Fruit fly (Drosophila melanogaster) whole organism, embryonic: ENCODE measurements around the gene moody.

ENCODE experiments used
- Ada2b ChIP-seq: fragments of 200-800 bp; sonication (Bioruptor generic); IDR thresholded peaks from 2 replicates; pipeline ENCODE4 v1.3.6; 2022; ENCODE audit warnings: missing biosample characterization, missing genetic modification characterization
- Bdp1 ChIP-seq: fragments of 200-800 bp; sonication (Bioruptor generic); optimal IDR thresholded peaks from 3 replicates; lab custom pipeline; 2016; ENCODE audit warnings: missing biosample characterization, missing genetic modification characterization
- CG10543 ChIP-seq: fragments of 200-800 bp; sonication (Bioruptor generic); optimal IDR thresholded peaks from 3 replicates; lab custom pipeline; 2017; ENCODE audit warnings: missing biosample characterization, mild to moderate bottlenecking, missing genetic modification characterization, moderate library complexity
- CG11723 ChIP-seq: fragments of 200-800 bp; sonication (Bioruptor generic); optimal IDR thresholded peaks from 2 replicates; lab custom pipeline; 2017; ENCODE audit warnings: missing biosample characterization, mild to moderate bottlenecking, missing genetic modification characterization
- CG15514 ChIP-seq: fragments of 200-800 bp; sonication (Bioruptor generic); optimal IDR thresholded peaks from 3 replicates; lab custom pipeline; 2017; ENCODE audit warnings: missing biosample characterization, missing genetic modification characterization, mild to moderate bottlenecking, moderate library complexity, missing genetic modification reagents
- CG16779 ChIP-seq: fragments of 200-800 bp; sonication (Bioruptor generic); IDR thresholded peaks from 2 replicates; pipeline ENCODE4 v1.3.6; 2022; ENCODE audit warnings: missing biosample characterization, missing genetic modification characterization
- CG16863 ChIP-seq: fragments of 200-800 bp; sonication (Bioruptor generic); optimal IDR thresholded peaks from 3 replicates; lab custom pipeline; 2016; ENCODE audit warnings: missing biosample characterization, missing genetic modification characterization
- CG17186 ChIP-seq: fragments of 200-800 bp; sonication (Bioruptor generic); optimal IDR thresholded peaks from 3 replicates; lab custom pipeline; 2017; ENCODE audit warnings: missing biosample characterization, missing genetic modification reagents, missing genetic modification characterization
- CG18599 ChIP-seq: fragments of 200-800 bp; sonication (Bioruptor generic); optimal IDR thresholded peaks from 3 replicates; lab custom pipeline; 2017; ENCODE audit warnings: missing biosample characterization, missing genetic modification characterization, mild to moderate bottlenecking, moderate library complexity, missing genetic modification reagents
- CG2889 ChIP-seq: fragments of 200-800 bp; sonication (Bioruptor generic); IDR thresholded peaks from 3 replicates; pipeline ENCODE4 v1.3.6; 2022; ENCODE audit warnings: missing biosample characterization, missing genetic modification characterization
- CG3281 ChIP-seq: fragments of 200-800 bp; sonication (Bioruptor generic); optimal IDR thresholded peaks from 3 replicates; lab custom pipeline; 2017; ENCODE audit warnings: missing biosample characterization, mild to moderate bottlenecking, missing genetic modification characterization
- CG34376 ChIP-seq: fragments of 200-800 bp; sonication (Bioruptor generic); optimal IDR thresholded peaks from 2 replicates; lab custom pipeline; 2018; ENCODE audit warnings: missing biosample characterization, mild to moderate bottlenecking, missing genetic modification characterization
- CG6254 ChIP-seq: fragments of 200-800 bp; sonication (Bioruptor generic); optimal IDR thresholded peaks from 3 replicates; lab custom pipeline; 2017; ENCODE audit warnings: mild to moderate bottlenecking, missing biosample characterization, missing genetic modification reagents, missing genetic modification characterization
- CG6689 ChIP-seq: fragments of 200-800 bp; sonication (Bioruptor generic); IDR thresholded peaks from 2 replicates; pipeline ENCODE4 v1.3.6; 2022; ENCODE audit warnings: missing biosample characterization, missing genetic modification characterization
- CG8359 ChIP-seq: fragments of 200-800 bp; sonication (Bioruptor generic); optimal IDR thresholded peaks from 2 replicates; lab custom pipeline; 2017; ENCODE audit warnings: missing biosample characterization, mild to moderate bottlenecking, missing genetic modification characterization, borderline replicate concordance
- CkIIα-i1 ChIP-seq: fragments of 200-800 bp; sonication (Bioruptor generic); IDR thresholded peaks from 2 replicates; pipeline ENCODE4 v1.3.6; 2022; ENCODE audit warnings: missing biosample characterization, missing genetic modification characterization
- Dp ChIP-seq: fragments of 200-800 bp; sonication (Bioruptor generic); optimal IDR thresholded peaks from 2 replicates; lab custom pipeline; 2018; ENCODE audit warnings: missing biosample characterization, mild to moderate bottlenecking, missing genetic modification characterization, moderate library complexity
- NC2β ChIP-seq: fragments of 200-800 bp; sonication (Bioruptor generic); optimal IDR thresholded peaks from 2 replicates; lab custom pipeline; 2016; ENCODE audit warnings: missing biosample characterization, missing genetic modification characterization
- NK7.1 ChIP-seq: fragments of 200-800 bp; sonication (Bioruptor generic); optimal IDR thresholded peaks from 3 replicates; lab custom pipeline; 2016; ENCODE audit warnings: missing biosample characterization, missing genetic modification characterization
- Nf-YA ChIP-seq: fragments of 200-800 bp; sonication (Bioruptor generic); IDR thresholded peaks from 2 replicates; pipeline ENCODE4 v1.3.6; 2022; ENCODE audit warnings: missing biosample characterization, missing genetic modification characterization
- Ptx1 ChIP-seq: fragments of 200-800 bp; sonication (Bioruptor generic); IDR thresholded peaks from 2 replicates; pipeline ENCODE4 v1.3.6; 2022; ENCODE audit warnings: missing biosample characterization, missing genetic modification characterization
- Sox100B ChIP-seq: fragments of 200-800 bp; sonication (Bioruptor generic); optimal IDR thresholded peaks from 3 replicates; lab custom pipeline; 2018; ENCODE audit warnings: missing biosample characterization, mild to moderate bottlenecking, missing genetic modification characterization
- Sry-δ ChIP-seq: fragments of 200-800 bp; sonication (Bioruptor generic); optimal IDR thresholded peaks from 2 replicates; lab custom pipeline; 2016; ENCODE audit warnings: missing biosample characterization, missing genetic modification characterization
- Stat92E ChIP-seq, 3 experiments: fragments of >200 bp in 2 of 3; fragments of 200-800 bp in 1 of 3; sonication (Bioruptor generic) in 1 of 3; optimal IDR thresholded peaks; 2 replicates each; lab custom pipeline; 2017 to 2019; ENCODE audit warnings: missing biosample characterization in 3 of 3, missing genetic modification characterization in 3 of 3, mild to moderate bottlenecking in 1 of 3, moderate library complexity in 1 of 3
- Vsx1 ChIP-seq: fragments of 200-800 bp; sonication (Bioruptor generic); optimal IDR thresholded peaks from 2 replicates; lab custom pipeline; 2017; ENCODE audit warnings: missing biosample characterization, mild to moderate bottlenecking, missing genetic modification characterization, missing genetic modification reagents
- Xbp1 ChIP-seq: fragments of 200-800 bp; sonication (Bioruptor generic); optimal IDR thresholded peaks from 3 replicates; lab custom pipeline; 2016; ENCODE audit warnings: missing biosample characterization, mild to moderate bottlenecking, missing genetic modification characterization
- ase ChIP-seq: fragments of 200-800 bp; sonication (Bioruptor generic); IDR thresholded peaks from 3 replicates; pipeline ENCODE4 v1.3.6; 2022; ENCODE audit warnings: missing biosample characterization, missing genetic modification characterization
- bigmax ChIP-seq: fragments of 200-800 bp; sonication (Bioruptor generic); optimal IDR thresholded peaks from 2 replicates; lab custom pipeline; 2018; ENCODE audit warnings: missing biosample characterization, mild to moderate bottlenecking, missing genetic modification characterization
- chm ChIP-seq: fragments of 200-800 bp; sonication (Bioruptor generic); IDR thresholded peaks from 2 replicates; pipeline ENCODE4 v1.3.6; 2022; ENCODE audit warnings: missing biosample characterization, missing genetic modification characterization
- en ChIP-seq: fragments of 200-800 bp; sonication (Bioruptor generic); optimal IDR thresholded peaks from 2 replicates; lab custom pipeline; 2016; ENCODE audit warnings: missing biosample characterization, missing genetic modification characterization
- grau ChIP-seq: fragments of 200-800 bp; optimal IDR thresholded peaks from 3 replicates; lab custom pipeline; 2019; ENCODE audit warnings: missing biosample characterization, mild to moderate bottlenecking, missing genetic modification characterization, moderate library complexity
- h ChIP-seq: fragments of >200 bp; optimal IDR thresholded peaks from 2 replicates; lab custom pipeline; 2017
- jigr1 ChIP-seq: fragments of 200-800 bp; sonication (Bioruptor generic); IDR thresholded peaks from 3 replicates; pipeline ENCODE4 v1.3.6; 2022; ENCODE audit warnings: missing biosample characterization, missing genetic modification characterization
- klu ChIP-seq: fragments of 200-800 bp; sonication (Bioruptor generic); IDR thresholded peaks from 2 replicates; pipeline ENCODE4 v1.3.6; 2022; ENCODE audit warnings: missing biosample characterization, missing genetic modification characterization
- lilli ChIP-seq: fragments of 200-800 bp; sonication (Bioruptor generic); optimal IDR thresholded peaks from 3 replicates; lab custom pipeline; 2016; ENCODE audit warnings: missing biosample characterization, missing genetic modification characterization
- mirr ChIP-seq: fragments of 200-800 bp; sonication (Bioruptor generic); optimal IDR thresholded peaks from 3 replicates; lab custom pipeline; 2018; ENCODE audit warnings: missing biosample characterization, mild to moderate bottlenecking, missing genetic modification characterization
- nerfin-1 ChIP-seq: fragments of 200-800 bp; sonication (Bioruptor generic); optimal IDR thresholded peaks from 3 replicates; lab custom pipeline; 2019; ENCODE audit warnings: missing biosample characterization, mild to moderate bottlenecking, missing genetic modification characterization, moderate library complexity
- pb ChIP-seq: fragments of 200-800 bp; sonication (Bioruptor generic); optimal IDR thresholded peaks from 3 replicates; lab custom pipeline; 2016; ENCODE audit warnings: missing biosample characterization, missing genetic modification characterization
- peb ChIP-seq: fragments of 200-800 bp; sonication (Bioruptor generic); IDR thresholded peaks from 2 replicates; pipeline ENCODE4 v1.3.6; 2022; ENCODE audit warnings: missing biosample characterization, missing genetic modification characterization
- pfk ChIP-seq: fragments of 200-800 bp; sonication (Bioruptor generic); optimal IDR thresholded peaks from 2 replicates; lab custom pipeline; 2018; ENCODE audit warnings: missing biosample characterization, mild to moderate bottlenecking, missing genetic modification characterization, moderate library complexity
- pros ChIP-seq: fragments of 200-800 bp; sonication (Bioruptor generic); optimal IDR thresholded peaks from 3 replicates; lab custom pipeline; 2019; ENCODE audit warnings: missing biosample characterization, mild to moderate bottlenecking, missing genetic modification characterization, moderate library complexity
- salm ChIP-seq: fragments of 200-800 bp; sonication (Bioruptor generic); optimal IDR thresholded peaks from 2 replicates; lab custom pipeline; 2018; ENCODE audit warnings: missing biosample characterization, mild to moderate bottlenecking, missing genetic modification characterization
- sd ChIP-seq: fragments of 200-800 bp; sonication (Bioruptor generic); optimal IDR thresholded peaks from 3 replicates; lab custom pipeline; 2018; ENCODE audit warnings: missing biosample characterization, mild to moderate bottlenecking, missing genetic modification characterization, moderate library complexity
- sna ChIP-seq: fragments of 200-800 bp; sonication (Bioruptor generic); IDR thresholded peaks from 2 replicates; pipeline ENCODE4 v1.3.6; 2022; ENCODE audit warnings: missing biosample characterization, missing genetic modification characterization; ENCODE audit not compliant: partially characterized antibody
- so ChIP-seq: fragments of 200-800 bp; sonication (Bioruptor generic); IDR thresholded peaks from 3 replicates; pipeline ENCODE4 v1.3.6; 2022; ENCODE audit warnings: missing biosample characterization, missing genetic modification characterization
- tap ChIP-seq: fragments of 200-800 bp; optimal IDR thresholded peaks from 3 replicates; lab custom pipeline; 2019; ENCODE audit warnings: missing biosample characterization, mild to moderate bottlenecking, missing genetic modification characterization, moderate library complexity
- tgo ChIP-seq: fragments of 200-800 bp; sonication (Bioruptor generic); IDR thresholded peaks from 3 replicates; pipeline ENCODE4 v1.3.6; 2022; ENCODE audit warnings: missing biosample characterization, missing genetic modification characterization
- twi ChIP-seq: fragments of 200-800 bp; optimal IDR thresholded peaks from 2 replicates; lab custom pipeline; 2019; ENCODE audit warnings: missing biosample characterization, mild to moderate bottlenecking, missing genetic modification characterization, moderate library complexity
- yki ChIP-seq: fragments of >200 bp; optimal IDR thresholded peaks from 3 replicates; lab custom pipeline; 2018

moody gene

DNA sequence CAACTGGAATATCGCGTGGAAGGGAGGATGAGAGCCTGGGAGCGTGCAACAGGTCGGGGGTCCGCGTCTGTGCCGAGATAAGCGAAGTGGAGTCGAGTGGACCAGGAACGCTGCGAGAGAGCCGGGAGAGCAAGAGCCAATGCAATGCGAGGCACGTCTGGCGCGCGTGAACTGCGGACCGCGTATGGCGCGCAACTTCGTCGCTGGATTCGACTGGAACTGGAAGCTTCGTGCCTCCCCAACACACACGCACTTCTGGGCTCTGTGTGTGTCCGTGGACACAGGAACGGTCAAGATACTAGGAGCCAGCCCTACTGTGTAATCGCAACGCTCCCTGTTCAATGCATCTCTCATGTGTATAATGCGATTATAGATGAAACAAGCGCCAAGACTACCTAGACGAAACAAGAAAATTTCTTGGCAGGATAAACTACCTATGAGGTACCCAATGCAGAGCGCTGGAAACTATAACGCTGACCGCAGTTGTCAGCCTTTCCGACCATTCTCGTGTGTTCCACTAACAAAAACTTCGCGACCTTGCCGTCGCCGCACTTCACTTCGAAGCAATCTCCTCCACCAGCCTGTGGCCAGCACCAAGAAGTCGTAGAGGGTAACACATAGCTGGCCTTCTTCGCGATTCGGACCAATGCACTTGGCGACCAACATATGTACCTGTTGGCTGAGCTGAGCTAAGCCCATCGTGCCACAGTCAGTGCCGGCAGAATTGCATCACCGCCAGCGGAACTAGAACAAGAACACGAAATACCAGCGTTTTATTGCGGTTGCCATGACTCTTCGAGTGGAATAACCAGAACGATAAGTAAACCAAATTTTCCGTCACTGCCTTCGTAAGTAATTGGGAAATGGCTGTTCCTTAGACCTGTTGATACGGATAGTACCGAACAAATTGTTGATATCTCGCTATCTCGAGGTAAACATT is 22.2 kb upstream of the moody start, which contains the start of gene Rtca (continued):
- TF ChIP-seq Stat92E (GFP tag; optimal IDR thresholded peaks at IDR 0.05; lab: Kevin White, UChicago) (no peak), Xbp1 (GFP tag; lab: Kevin White, UChicago) (peak; percentile 65), nerfin-1 (peak; percentile 15), mirr (no peak), yki (lab: Kevin White, UChicago) (no peak), jigr1 (GFP tag; lab: Robert Waterston, UW) (no peak), ase (no peak), salm (tag; lab: Kevin White, UChicago) (no peak), en (GFP tag; lab: Kevin White, UChicago) (peak; percentile 19), CG17186 (no peak), Dp (GFP tag; lab: Kevin White, UChicago) (no peak), CG11723 (GFP tag; lab: Kevin White, UChicago) (peak; percentile 34), pros (GFP tag; lab: Kevin White, UChicago) (peak; percentile 31), CG3281 (GFP tag; lab: Kevin White, UChicago) (peak; percentile 78), CG6254 (GFP tag; lab: Kevin White, UChicago) (peak; percentile 40), Vsx1 (no peak), CkIIα-i1 (GFP tag; lab: Robert Waterston, UW) (no peak), sna (no peak), tap (tag; lab: Kevin White, UChicago) (peak; percentile 64), Sox100B (GFP tag; lab: Kevin White, UChicago) (no peak), CG10543 (GFP tag; lab: Kevin White, UChicago) (peak; percentile 58), h (lab: Kevin White, UChicago) (no peak), pb (GFP tag; lab: Kevin White, UChicago) (peak; percentile 46), chm (GFP tag; lab: Robert Waterston, UW) (no peak), sd (peak; percentile 74), NC2β (peak; percentile 37), twi (tag; lab: Kevin White, UChicago) (no peak), CG18599 (GFP tag; lab: Kevin White, UChicago) (peak; percentile 93), CG16863 (peak; percentile 51), CG16779 (no peak), so (GFP tag; lab: Robert Waterston, UW) (no peak; the same call in 2 of the 3 replicates), Sry-δ (peak; percentile 17), lilli (GFP tag; lab: Kevin White, UChicago) (peak; percentile 72), Nf-YA (GFP tag; lab: Robert Waterston, UW) (0 out of 2 replicates have a peak, but pooled peaks have one; percentile 8), CG34376 (peak; percentile 37), grau (tag; lab: Kevin White, UChicago) (peak; percentile 79), CG15514 (GFP tag; lab: Kevin White, UChicago) (peak; percentile 73), CG6689 (GFP tag; lab: Robert Waterston, UW) (peak; percentile 71), peb (no peak), tgo (GFP tag; lab: Robert Waterston, UW) (peak; percentile 72), bigmax (GFP tag; lab: Kevin White, UChicago) (no peak), NK7.1 (GFP tag; lab: Kevin White, UChicago) (peak; percentile 41), CG8359 (GFP tag; lab: Kevin White, UChicago) (no peak), CG2889 (GFP tag; lab: Robert Waterston, UW) (0 out of 3 replicates have a peak, but pooled peaks have one; percentile 14), pfk (GFP tag; lab: Kevin White, UChicago) (no peak), Ada2b (GFP tag; lab: Robert Waterston, UW) (peak; percentile 59), Ptx1 (GFP tag; lab: Robert Waterston, UW) (peak; percentile 81), Bdp1 (GFP tag; lab: Kevin White, UChicago) (peak; percentile 23), klu (GFP tag; lab: Robert Waterston, UW) (peak; percentile 39; the same call in 1 of the 2 replicates)
